Fruit fly (Drosophila melanogaster) whole organism, embryonic: ENCODE results near the gene Pif1B.

Experiments
- ATbp ChIP-seq: fragments of 200-800 bp; sonication (Bioruptor generic); optimal IDR thresholded peaks from 2 replicates; lab custom pipeline; 2017; ENCODE audit warnings: missing biosample characterization, mild to moderate bottlenecking, missing genetic modification characterization, missing genetic modification reagents
- CG1024 ChIP-seq: fragments of 200-800 bp; sonication (Bioruptor generic); IDR thresholded peaks from 2 replicates; pipeline ENCODE4 v1.3.6; 2022; ENCODE audit warnings: missing biosample characterization, missing genetic modification characterization
- CG10267 ChIP-seq: fragments of 200-800 bp; sonication (Bioruptor generic); optimal IDR thresholded peaks from 2 replicates; lab custom pipeline; 2018; ENCODE audit warnings: missing biosample characterization, mild to moderate bottlenecking, missing genetic modification characterization, moderate library complexity
- CG10431 ChIP-seq: fragments of 200-800 bp; sonication (Bioruptor generic); optimal IDR thresholded peaks from 3 replicates; lab custom pipeline; 2018; ENCODE audit warnings: missing biosample characterization, mild to moderate bottlenecking, missing genetic modification characterization
- CG10979 ChIP-seq: fragments of 200-800 bp; sonication (Bioruptor generic); optimal IDR thresholded peaks from 2 replicates; lab custom pipeline; 2018; ENCODE audit warnings: missing biosample characterization, mild to moderate bottlenecking, missing genetic modification characterization, moderate library complexity
- CG1233 ChIP-seq: fragments of 200-800 bp; sonication (Bioruptor generic); optimal IDR thresholded peaks from 4 replicates; lab custom pipeline; 2018; ENCODE audit warnings: missing biosample characterization, mild to moderate bottlenecking, missing genetic modification characterization
- CG12659 ChIP-seq: fragments of 200-800 bp; sonication (Bioruptor generic); optimal IDR thresholded peaks from 3 replicates; lab custom pipeline; 2017; ENCODE audit warnings: mild to moderate bottlenecking, missing biosample characterization, missing genetic modification reagents, missing genetic modification characterization
- CG12942 ChIP-seq: fragments of 200-800 bp; sonication (Bioruptor generic); optimal IDR thresholded peaks from 3 replicates; lab custom pipeline; 2016; ENCODE audit warnings: missing biosample characterization, missing genetic modification characterization
- CG14050 ChIP-seq: fragments of 200-800 bp; sonication (Bioruptor generic); IDR thresholded peaks from 3 replicates; pipeline ENCODE4 v1.3.6; 2022; ENCODE audit warnings: missing biosample characterization, missing genetic modification characterization
- CG14710 ChIP-seq: fragments of 200-800 bp; sonication (Bioruptor generic); optimal IDR thresholded peaks from 3 replicates; lab custom pipeline; 2019; ENCODE audit warnings: missing biosample characterization, mild to moderate bottlenecking, missing genetic modification characterization, moderate library complexity
- CG16813 ChIP-seq: fragments of 200-800 bp; sonication (Bioruptor generic); IDR thresholded peaks from 3 replicates; pipeline ENCODE4 v1.3.6; 2022; ENCODE audit warnings: missing biosample characterization, missing genetic modification characterization; ENCODE audit not compliant: partially characterized antibody
- CG17802 ChIP-seq: fragments of 200-800 bp; sonication (Bioruptor generic); optimal IDR thresholded peaks from 2 replicates; lab custom pipeline; 2018; ENCODE audit warnings: missing biosample characterization, mild to moderate bottlenecking, missing genetic modification characterization, moderate library complexity
- CG18011 ChIP-seq: fragments of 200-800 bp; sonication (Bioruptor generic); optimal IDR thresholded peaks from 2 replicates; lab custom pipeline; 2017; ENCODE audit warnings: missing biosample characterization, missing genetic modification characterization, mild to moderate bottlenecking, moderate library complexity, missing genotype
- CG2712 ChIP-seq: fragments of 200-800 bp; optimal IDR thresholded peaks from 3 replicates; lab custom pipeline; 2019; ENCODE audit warnings: missing biosample characterization, mild to moderate bottlenecking, missing genetic modification characterization, moderate library complexity
- CG31388 ChIP-seq: fragments of 200-800 bp; sonication (Bioruptor generic); optimal IDR thresholded peaks from 2 replicates; lab custom pipeline; 2016; ENCODE audit warnings: missing biosample characterization, missing genetic modification characterization
- CG3847 ChIP-seq: fragments of 200-800 bp; sonication (Bioruptor generic); IDR thresholded peaks from 2 replicates; pipeline ENCODE4 v1.3.6; 2022; ENCODE audit warnings: missing biosample characterization, missing genetic modification characterization
- CG42726 ChIP-seq: fragments of 200-800 bp; sonication (Bioruptor generic); IDR thresholded peaks from 2 replicates; pipeline ENCODE4 v1.3.6; 2022; ENCODE audit warnings: missing biosample characterization, missing genetic modification characterization; ENCODE audit not compliant: partially characterized antibody
- CG5180 ChIP-seq: fragments of 200-800 bp; sonication (Bioruptor generic); optimal IDR thresholded peaks from 3 replicates; lab custom pipeline; 2017; ENCODE audit warnings: missing biosample characterization, missing genetic modification characterization, mild to moderate bottlenecking, moderate library complexity, missing genetic modification reagents
- CTCF ChIP-seq: fragments of 200-800 bp; sonication (Bioruptor generic); optimal IDR thresholded peaks from 2 replicates; lab custom pipeline; 2017; ENCODE audit warnings: missing biosample characterization, mild to moderate bottlenecking, missing genetic modification characterization, moderate library complexity
- D19A ChIP-seq: fragments of 200-800 bp; optimal IDR thresholded peaks from 3 replicates; lab custom pipeline; 2019; ENCODE audit warnings: missing biosample characterization, mild to moderate bottlenecking, missing genetic modification characterization, moderate library complexity
- Dll ChIP-seq: fragments of 200-800 bp; sonication (Bioruptor generic); IDR thresholded peaks from 4 replicates; pipeline ENCODE4 v1.3.6; 2022; ENCODE audit warnings: missing biosample characterization, missing genetic modification characterization; ENCODE audit not compliant: partially characterized antibody
- E2f1 ChIP-seq: fragments of 200-800 bp; sonication (Bioruptor generic); IDR thresholded peaks from 2 replicates; pipeline ENCODE4 v1.3.6; 2022; ENCODE audit warnings: missing biosample characterization, missing genetic modification characterization
- Ets65A ChIP-seq: fragments of 200-800 bp; sonication (Bioruptor generic); peaks from one replicate; lab custom pipeline; 2016; ENCODE audit warnings: missing biosample characterization, missing genetic modification characterization
- Jarid2 ChIP-seq: fragments of 200-800 bp; sonication (Bioruptor generic); optimal IDR thresholded peaks from 3 replicates; lab custom pipeline; 2017; ENCODE audit warnings: mild to moderate bottlenecking, missing biosample characterization, missing genetic modification reagents, missing genetic modification characterization
- Med ChIP-seq: fragments of 200-800 bp; sonication (Bioruptor generic); peaks from one replicate; lab custom pipeline; 2016; ENCODE audit warnings: missing biosample characterization, missing genetic modification characterization, mild to moderate bottlenecking, inconsistent platforms, moderate library complexity
- PHDP ChIP-seq: fragments of 200-800 bp; sonication (Bioruptor generic); optimal IDR thresholded peaks from 3 replicates; lab custom pipeline; 2018; ENCODE audit warnings: missing biosample characterization, mild to moderate bottlenecking, missing genetic modification characterization, moderate library complexity
- Sry-β ChIP-seq: fragments of 200-800 bp; sonication (Bioruptor generic); optimal IDR thresholded peaks from 2 replicates; lab custom pipeline; 2018; ENCODE audit warnings: missing biosample characterization, mild to moderate bottlenecking, missing genetic modification characterization, moderate library complexity
- Stat92E ChIP-seq, 3 experiments: fragments of >200 bp in 2 of 3; fragments of 200-800 bp in 1 of 3; sonication (Bioruptor generic) in 1 of 3; optimal IDR thresholded peaks; 2 replicates each; lab custom pipeline; 2017 to 2019; ENCODE audit warnings: missing biosample characterization in 3 of 3, missing genetic modification characterization in 3 of 3, mild to moderate bottlenecking in 1 of 3, moderate library complexity in 1 of 3
- Usf ChIP-seq: fragments of 200-800 bp; sonication (Bioruptor generic); optimal IDR thresholded peaks from 2 replicates; lab custom pipeline; 2017; ENCODE audit warnings: missing genotype, missing biosample characterization, missing genetic modification characterization
- ara ChIP-seq: fragments of 200-800 bp; sonication (Bioruptor generic); IDR thresholded peaks from 2 replicates; pipeline ENCODE4 v1.3.6; 2022; ENCODE audit warnings: missing biosample characterization, missing genetic modification characterization
- cad ChIP-seq: fragments of >200 bp; optimal IDR thresholded peaks from 2 replicates; lab custom pipeline; 2017; ENCODE audit warnings: missing biosample characterization, missing genetic modification characterization
- cas ChIP-seq: fragments of 200-800 bp; sonication (Bioruptor generic); IDR thresholded peaks from 2 replicates; pipeline ENCODE4 v1.3.6; 2022; ENCODE audit warnings: missing biosample characterization, missing genetic modification characterization
- corto ChIP-seq: fragments of 200-800 bp; sonication (Bioruptor generic); optimal IDR thresholded peaks from 2 replicates; lab custom pipeline; 2016; ENCODE audit warnings: missing biosample characterization, mild to moderate bottlenecking, missing genetic modification characterization, moderate library complexity
- cwo ChIP-seq: fragments of 200-800 bp; sonication (Bioruptor generic); optimal IDR thresholded peaks from 3 replicates; lab custom pipeline; 2017; ENCODE audit warnings: missing biosample characterization, missing genetic modification characterization, mild to moderate bottlenecking, moderate library complexity, missing genetic modification reagents
- gce ChIP-seq: fragments of 200-800 bp; sonication (Bioruptor generic); IDR thresholded peaks from 3 replicates; pipeline ENCODE4 v1.3.6; 2022; ENCODE audit warnings: missing biosample characterization, missing genetic modification characterization
- gsb ChIP-seq: fragments of 200-800 bp; sonication (Bioruptor generic); IDR thresholded peaks from 2 replicates; pipeline ENCODE4 v1.3.6; 2022; ENCODE audit warnings: missing biosample characterization, missing genetic modification characterization
- ham ChIP-seq: fragments of 200-800 bp; sonication (Bioruptor generic); IDR thresholded peaks from 2 replicates; pipeline ENCODE4 v1.3.6; 2022; ENCODE audit warnings: missing biosample characterization, missing genetic modification characterization
- oc ChIP-seq: fragments of 200-800 bp; sonication (Bioruptor generic); optimal IDR thresholded peaks from 2 replicates; lab custom pipeline; 2018; ENCODE audit warnings: missing biosample characterization, mild to moderate bottlenecking, missing genetic modification characterization, moderate library complexity
- otp ChIP-seq: fragments of 200-800 bp; sonication (Bioruptor generic); IDR thresholded peaks from 3 replicates; pipeline ENCODE4, ENCODE4 v1.3.6; 2022; ENCODE audit warnings: missing biosample characterization, missing genetic modification characterization
- pan ChIP-seq, 4 experiments: fragments of >200 bp in 3 of 4; fragments of 200-800 bp in 1 of 4; sonication (Bioruptor generic) in 1 of 4; optimal IDR thresholded peaks in 3 of 4; IDR thresholded peaks in 1 of 4; 2 replicates each; pipeline versions ENCODE4 v1.3.6 to Lab custom; 2017 to 2022; ENCODE audit warnings: missing biosample characterization in 2 of 4, missing genetic modification characterization in 2 of 4, mixed read lengths in 1 of 4
- prd ChIP-seq, 3 experiments: fragments of >200 bp in 2 of 3; fragments of 200-800 bp in 1 of 3; sonication (Bioruptor generic) in 1 of 3; optimal IDR thresholded peaks in 2 of 3; IDR thresholded peaks in 1 of 3; 2 replicates in 2 of 3; 3 replicates in 1 of 3; pipeline versions ENCODE4 v1.3.6 to Lab custom; 2017 to 2022; ENCODE audit warnings: missing biosample characterization in 1 of 3, missing genetic modification characterization in 1 of 3
- row ChIP-seq: fragments of 200-800 bp; sonication (Bioruptor generic); IDR thresholded peaks from 3 replicates; pipeline ENCODE4 v1.3.6; 2022; ENCODE audit warnings: missing biosample characterization, missing genetic modification characterization
- sens ChIP-seq: fragments of 200-800 bp; sonication (Bioruptor generic); peaks from one replicate; lab custom pipeline; 2016; ENCODE audit warnings: missing biosample characterization, missing genetic modification characterization
- tin ChIP-seq: fragments of 200-800 bp; sonication (Bioruptor generic); optimal IDR thresholded peaks from 3 replicates; lab custom pipeline; 2016; ENCODE audit warnings: missing biosample characterization, missing genetic modification characterization
- vvl ChIP-seq: fragments of 200-800 bp; sonication (Bioruptor generic); IDR thresholded peaks from 2 replicates; pipeline ENCODE4 v1.3.6; 2022; ENCODE audit warnings: missing biosample characterization, missing genetic modification characterization
- zfh1 ChIP-seq: fragments of 200-800 bp; sonication (Bioruptor generic); IDR thresholded peaks from 3 replicates; pipeline ENCODE4 v1.3.6; 2022; ENCODE audit warnings: missing biosample characterization, missing genetic modification characterization

Gene Pif1B

DNA sequence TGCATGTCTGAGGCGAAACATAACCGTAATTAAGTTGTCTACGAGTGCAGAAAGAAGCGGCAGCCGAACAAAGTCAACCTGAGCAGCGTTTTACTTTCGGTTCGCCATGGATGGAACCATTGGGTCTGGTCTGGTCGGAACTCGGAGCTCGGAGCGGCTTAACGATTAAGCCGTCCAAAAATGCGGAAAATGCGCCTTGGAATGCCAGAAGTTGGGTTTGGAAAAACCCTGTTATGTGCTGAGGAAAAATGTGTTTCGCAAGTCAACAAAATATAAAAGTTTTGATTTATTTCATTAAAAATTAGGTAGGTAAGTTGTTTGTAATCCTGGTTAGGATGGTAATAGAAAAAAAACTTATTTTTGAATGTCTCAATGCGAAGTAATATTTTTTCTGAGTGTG, 40.6 kb upstream of the Pif1B start:
- TF ChIP-seq E2f1 (GFP tag; lab: Robert Waterston, UW), result no peak
- peak; percentile 24 for TF ChIP-seq CG10979 (tag; lab: Kevin White, UChicago)
- TF ChIP-seq otp (GFP tag; lab: Robert Waterston, UW), result no peak
- TF ChIP-seq CG3847, result no peak
- TF ChIP-seq prd (optimal IDR thresholded peaks at IDR 0.05; lab: Kevin White, UChicago), result no peak
- 0 out of 3 replicates have a peak, but pooled peaks have one; percentile 20 for TF ChIP-seq prd (GFP tag; IDR thresholded peaks at IDR 0.05; lab: Robert Waterston, UW)
- TF ChIP-seq ara (GFP tag; lab: Robert Waterston, UW), result 0 out of 2 replicates have a peak, but pooled peaks have one; percentile 34
- no peak for TF ChIP-seq PHDP
- TF ChIP-seq Med (GFP tag; lab: Kevin White, UChicago), result peak; percentile 53
- peak; percentile 59 for TF ChIP-seq Ets65A (GFP tag; lab: Kevin White, UChicago)
- no peak for TF ChIP-seq CG17802 (tag; lab: Kevin White, UChicago)
- TF ChIP-seq sens (GFP tag; lab: Kevin White, UChicago), result peak; percentile 81
- no peak for TF ChIP-seq CG10267 (tag; lab: Kevin White, UChicago)
- TF ChIP-seq CG18011 (GFP tag; lab: Kevin White, UChicago), result no peak
- no peak for TF ChIP-seq pan (optimal IDR thresholded peaks at IDR 0.05; lab: Kevin White, UChicago)
- no peak for TF ChIP-seq pan (GFP tag; optimal IDR thresholded peaks at IDR 0.05 in 1 of 2, IDR thresholded peaks at IDR 0.05 in 1 of 2)
- no peak for TF ChIP-seq Sry-β (GFP tag; lab: Kevin White, UChicago)
- TF ChIP-seq zfh1, result peak; percentile 12; the same call in 1 of the 3 replicates
- no peak for TF ChIP-seq CG1024
- TF ChIP-seq CG31388 (GFP tag; lab: Kevin White, UChicago), result no peak
- peak; percentile 35 for TF ChIP-seq oc (tag; lab: Kevin White, UChicago)
- TF ChIP-seq cwo, result no peak
- no peak for TF ChIP-seq CG5180 (GFP tag; lab: Kevin White, UChicago)
- TF ChIP-seq CG2712 (tag; lab: Kevin White, UChicago), result peak; percentile 19
- 0 out of 2 replicates have a peak, but pooled peaks have one; percentile 15 for TF ChIP-seq vvl (GFP tag; lab: Robert Waterston, UW)

DNA sequence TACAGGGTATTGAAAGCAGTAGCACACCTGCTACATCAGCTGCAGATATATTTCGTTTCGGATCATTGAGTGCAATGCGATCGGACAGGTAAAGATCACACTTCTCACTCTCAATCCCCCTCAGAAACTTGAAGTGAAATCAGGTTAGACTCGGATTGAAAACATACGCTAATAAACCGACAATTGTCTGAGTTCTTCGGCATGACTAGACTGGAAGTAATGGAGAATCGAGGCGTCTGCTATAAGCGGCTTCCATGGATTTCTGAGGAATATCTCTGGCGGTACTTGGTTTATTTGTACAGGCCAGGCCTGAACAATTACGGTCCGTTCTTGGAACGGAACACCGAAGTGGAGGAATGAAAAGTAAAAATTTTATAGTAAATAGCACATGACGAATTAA, 40.1 kb upstream of the Pif1B start:
- TF ChIP-seq row (GFP tag; lab: Robert Waterston, UW) (0 out of 3 replicates have a peak, but pooled peaks have one; percentile 22), CG1233 (GFP tag; lab: Kevin White, UChicago) (peak; percentile 61), Stat92E (GFP tag; optimal IDR thresholded peaks at IDR 0.05; lab: Kevin White, UChicago) (peak in 1 of 3 experiments; percentile 59), Dll (GFP tag; lab: Robert Waterston, UW) (0 out of 4 replicates have a peak, but pooled peaks have one; percentile 25), cad (GFP tag; lab: Kevin White, UChicago) (peak; percentile 10), CG12659 (GFP tag; lab: Kevin White, UChicago) (no peak), D19A (tag; lab: Kevin White, UChicago) (no peak)
- TF ChIP-seq, all 482 proteins: peak for 5

DNA sequence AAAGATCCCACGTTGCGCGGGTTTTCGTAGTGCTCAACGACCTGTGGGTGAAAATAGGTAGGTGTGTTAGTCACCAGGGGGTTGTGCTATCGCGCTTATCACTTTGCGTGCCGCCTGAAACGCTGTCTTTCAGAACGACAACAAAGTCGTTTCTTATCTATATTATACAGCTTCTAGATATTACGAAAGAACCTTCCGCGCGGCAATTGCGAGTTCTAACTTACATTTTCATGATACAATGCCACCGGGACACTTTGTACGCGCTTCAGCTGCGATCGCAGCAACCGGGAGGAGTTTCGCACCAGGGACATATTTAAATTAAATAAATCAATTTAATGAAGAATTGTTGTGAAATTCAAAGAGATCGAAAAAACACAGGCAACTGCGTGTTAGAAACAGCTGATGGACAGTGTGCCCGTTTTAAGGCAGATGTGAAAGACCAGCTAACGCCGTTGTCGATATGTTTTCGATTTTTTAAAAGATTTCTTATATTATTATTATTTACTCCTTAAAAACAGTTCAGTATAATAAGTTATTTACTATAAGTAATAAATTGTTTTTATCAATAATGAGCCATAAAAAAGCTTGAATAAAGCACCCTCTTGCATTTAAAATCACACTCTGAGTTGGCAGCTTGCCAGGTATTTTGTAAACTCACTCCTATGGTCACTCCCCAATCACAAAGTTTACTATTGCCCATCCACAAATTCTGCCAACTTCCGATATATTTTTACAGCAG, 23.0 kb upstream of the Pif1B start, which contains the start of the genes IscU and CG8379:
TSS of gene IscU (minus strand) at position 417 of the 739 bp plus-strand sequence.
TSS of gene CG8379 (plus strand) at position 651 of the 739 bp plus-strand sequence.
- TF ChIP-seq gsb (GFP tag; lab: Robert Waterston, UW), result no peak
- peak; percentile 23 for TF ChIP-seq CTCF (GFP tag; lab: Kevin White, UChicago)
- TF ChIP-seq CG16813 (GFP tag; lab: Robert Waterston, UW), result peak; percentile 63; the same call in 2 of the 3 replicates
- TF ChIP-seq corto (GFP tag; lab: Kevin White, UChicago), result peak; percentile 8
- TF ChIP-seq CG10431 (GFP tag; lab: Kevin White, UChicago), result no peak
- no peak for TF ChIP-seq ham (GFP tag; lab: Robert Waterston, UW)
- no peak for TF ChIP-seq CG12942 (GFP tag; lab: Kevin White, UChicago)
- TF ChIP-seq CG14050 (GFP tag; lab: Robert Waterston, UW), result no peak
- no peak for TF ChIP-seq Jarid2
- TF ChIP-seq cas (GFP tag; lab: Robert Waterston, UW), result no peak
- TF ChIP-seq tin (GFP tag; lab: Kevin White, UChicago), result no peak
- no peak for TF ChIP-seq ATbp (GFP tag; lab: Kevin White, UChicago)
- peak; percentile 13; the same call in 1 of the 2 replicates for TF ChIP-seq CG42726 (GFP tag; lab: Robert Waterston, UW)
- no peak for TF ChIP-seq gce (GFP tag; lab: Robert Waterston, UW)
- peak; percentile 40; the same call in 1 of the 2 replicates for TF ChIP-seq CG3847
- no peak for TF ChIP-seq Usf
- TF ChIP-seq CG14710 (tag; lab: Kevin White, UChicago), result peak; percentile 75
